Worm (Caenorhabditis elegans): ENCODE measurements around the gene C56G2.4.

- TF ChIP-seq lsy-2 (tag; optimal IDR thresholded peaks at IDR 0.05) (no peak), egl-27 (tag; optimal IDR thresholded peaks at IDR 0.05) (no peak), F13H6.1 (tag; optimal IDR thresholded peaks at IDR 0.05) (no peak)
Observed at ce11 chrIII:6368524-6368923, 37.0 kb downstream of the C56G2.4 start.

Measured in whole organism, L2 larva.